Worm (Caenorhabditis elegans) whole organism, L3 larva: ENCODE measurements around the gene doxa-1.

Source experiments
- R02D3.7 ChIP-seq: fragments of 150-350 bp; optimal IDR thresholded peaks from 2 replicates; lab custom pipeline; 2014; ENCODE audit warnings: missing biosample characterization, missing genetic modification characterization
- ZK546.5 ChIP-seq: sonication (generic microtip); optimal IDR thresholded peaks from 2 replicates; lab custom pipeline; 2017; ENCODE audit warnings: missing biosample characterization, missing genetic modification characterization
- aly-2 ChIP-seq: fragments of 150-350 bp; optimal IDR thresholded peaks from 2 replicates; lab custom pipeline; 2014; ENCODE audit warnings: missing biosample characterization, missing genetic modification characterization
- ceh-16 ChIP-seq: sonication (generic microtip); optimal IDR thresholded peaks from 2 replicates; lab custom pipeline; 2017; ENCODE audit warnings: missing biosample characterization, missing genetic modification characterization
- ceh-28 ChIP-seq: fragments of 150-350 bp; optimal IDR thresholded peaks from 2 replicates; lab custom pipeline; 2014; ENCODE audit warnings: missing biosample characterization, missing genetic modification reagents, missing genetic modification characterization
- ceh-82 ChIP-seq: fragments of 150-350 bp; optimal IDR thresholded peaks from 2 replicates; lab custom pipeline; 2014; ENCODE audit warnings: missing biosample characterization, missing genetic modification characterization
- ceh-9 ChIP-seq: sonication (generic microtip); optimal IDR thresholded peaks from 2 replicates; lab custom pipeline; 2018; ENCODE audit warnings: missing biosample characterization, missing genetic modification characterization
- daf-12 ChIP-seq: fragments of 150-350 bp; optimal IDR thresholded peaks from 2 replicates; lab custom pipeline; 2014; ENCODE audit warnings: missing biosample characterization, missing genetic modification reagents, missing genetic modification characterization
- egl-27 ChIP-seq: sonication (generic microtip); optimal IDR thresholded peaks from 4 replicates; lab custom pipeline; 2017; ENCODE audit warnings: missing biosample characterization, missing genetic modification reagents, missing genetic modification characterization
- egl-5 ChIP-seq: fragments of 150-350 bp; optimal IDR thresholded peaks from 2 replicates; lab custom pipeline; 2017; ENCODE audit warnings: missing biosample characterization, missing genetic modification reagents, missing genetic modification characterization, inconsistent platforms
- elt-1 ChIP-seq: fragments of 150-350 bp; optimal IDR thresholded peaks from 2 replicates; lab custom pipeline; 2014; ENCODE audit warnings: missing biosample characterization, missing genetic modification characterization
- elt-2 ChIP-seq: sonication (generic microtip); optimal IDR thresholded peaks from 2 replicates; lab custom pipeline; 2016; ENCODE audit warnings: missing genetic modification reagents, mild to moderate bottlenecking, missing genetic modification characterization, missing compliant biosample characterization
- elt-3 ChIP-seq, 3 experiments: fragments of 150-350 bp in 1 of 3; sonication (generic microtip) in 2 of 3; optimal IDR thresholded peaks; 2 replicates in 2 of 3; 4 replicates in 1 of 3; lab custom pipeline; 2014 to 2017; ENCODE audit warnings: missing biosample characterization in 3 of 3, missing genetic modification characterization in 3 of 3
- eor-1 ChIP-seq, 2 experiments: fragments of 150-350 bp; optimal IDR thresholded peaks; 2 replicates each; lab custom pipeline; 2014 to 2018; ENCODE audit warnings: missing biosample characterization in 2 of 2, missing genetic modification characterization in 2 of 2
- fkh-10 ChIP-seq: sonication (generic microtip); optimal IDR thresholded peaks from 2 replicates; lab custom pipeline; 2017; ENCODE audit warnings: missing biosample characterization, missing genetic modification reagents, missing genetic modification characterization
- fkh-2 ChIP-seq: fragments of 150-350 bp; optimal IDR thresholded peaks from 2 replicates; lab custom pipeline; 2014; ENCODE audit warnings: missing biosample characterization, missing genetic modification reagents, missing genetic modification characterization
- hmg-11 ChIP-seq: sonication (generic microtip); optimal IDR thresholded peaks from 2 replicates; lab custom pipeline; 2016; ENCODE audit warnings: missing genetic modification characterization, missing compliant biosample characterization
- jun-1 ChIP-seq: fragments of 150-350 bp; optimal IDR thresholded peaks from 2 replicates; lab custom pipeline; 2014; ENCODE audit warnings: missing biosample characterization, missing genetic modification reagents, missing genetic modification characterization
- lin-39 ChIP-seq: fragments of 150-350 bp; optimal IDR thresholded peaks from 2 replicates; lab custom pipeline; 2018; ENCODE audit warnings: missing biosample characterization, missing genetic modification reagents, missing genetic modification characterization
- lsy-12 ChIP-seq: sonication (generic microtip); optimal IDR thresholded peaks from 2 replicates; lab custom pipeline; 2016; ENCODE audit warnings: mild to moderate bottlenecking, missing genetic modification characterization, missing compliant biosample characterization
- mml-1 ChIP-seq: fragments of 150-350 bp; sonication (generic microtip); optimal IDR thresholded peaks from 3 replicates; lab custom pipeline; 2014; ENCODE audit warnings: missing biosample characterization, missing genetic modification characterization
- nfya-1 ChIP-seq: sonication (generic microtip); optimal IDR thresholded peaks from 2 replicates; lab custom pipeline; 2017; ENCODE audit warnings: missing genetic modification characterization, mild to moderate bottlenecking, missing compliant biosample characterization, antibody characterized with exemption, moderate library complexity; ENCODE audit not compliant: insufficient read depth
- nhr-11 ChIP-seq: fragments of 150-350 bp; optimal IDR thresholded peaks from 2 replicates; lab custom pipeline; 2014; ENCODE audit warnings: missing biosample characterization, missing genetic modification characterization
- nhr-12 ChIP-seq: fragments of 150-350 bp; optimal IDR thresholded peaks from 2 replicates; lab custom pipeline; 2014; ENCODE audit warnings: missing biosample characterization, missing genetic modification characterization
- nhr-23 ChIP-seq: fragments of 150-350 bp; optimal IDR thresholded peaks from 2 replicates; lab custom pipeline; 2014; ENCODE audit warnings: missing biosample characterization, missing genetic modification reagents, missing genetic modification characterization
- nhr-237 ChIP-seq: fragments of 150-350 bp; optimal IDR thresholded peaks from 2 replicates; lab custom pipeline; 2014; ENCODE audit warnings: missing biosample characterization, missing genetic modification characterization
- nhr-25 ChIP-seq: sonication (generic microtip); optimal IDR thresholded peaks from 2 replicates; lab custom pipeline; 2017; ENCODE audit warnings: missing biosample characterization, missing genetic modification characterization
- nhr-28 ChIP-seq: fragments of 150-350 bp; optimal IDR thresholded peaks from 2 replicates; lab custom pipeline; 2014; ENCODE audit warnings: missing biosample characterization, missing genetic modification characterization
- nhr-67 ChIP-seq: fragments of 150-350 bp; optimal IDR thresholded peaks from 2 replicates; lab custom pipeline; 2014; ENCODE audit warnings: missing biosample characterization, missing genetic modification characterization
- nhr-76 ChIP-seq: fragments of 150-350 bp; sonication (generic microtip); optimal IDR thresholded peaks from 5 replicates; lab custom pipeline; 2014; ENCODE audit warnings: missing biosample characterization, missing genetic modification characterization
- pha-4 ChIP-seq: fragments of 150-350 bp; optimal IDR thresholded peaks from 2 replicates; lab custom pipeline; 2014; ENCODE audit warnings: missing biosample characterization, missing genetic modification reagents, missing genetic modification characterization
- pqm-1 ChIP-seq: fragments of 150-350 bp; optimal IDR thresholded peaks from 2 replicates; lab custom pipeline; 2017; ENCODE audit warnings: missing biosample characterization, missing genetic modification characterization, inconsistent platforms
- skn-1 ChIP-seq: fragments of 150-350 bp; optimal IDR thresholded peaks from 2 replicates; lab custom pipeline; 2014; ENCODE audit warnings: missing biosample characterization, missing genetic modification characterization
- tbx-2 ChIP-seq: sonication (generic microtip); optimal IDR thresholded peaks from 2 replicates; lab custom pipeline; 2016; ENCODE audit warnings: mild to moderate bottlenecking, missing genetic modification characterization, missing compliant biosample characterization
- unc-39 ChIP-seq: sonication (generic microtip); optimal IDR thresholded peaks from 4 replicates; lab custom pipeline; 2017; ENCODE audit warnings: missing biosample characterization, missing genetic modification characterization
- unc-62 ChIP-seq: fragments of 150-350 bp; sonication (generic microtip); optimal IDR thresholded peaks from 4 replicates; lab custom pipeline; 2014; ENCODE audit warnings: missing biosample characterization, missing genetic modification reagents, missing genetic modification characterization
- zag-1 ChIP-seq: fragments of 150-350 bp; optimal IDR thresholded peaks from 2 replicates; lab custom pipeline; 2014; ENCODE audit warnings: missing biosample characterization, missing genetic modification characterization
- ztf-11 ChIP-seq: fragments of 150-350 bp; optimal IDR thresholded peaks from 2 replicates; lab custom pipeline; 2014; ENCODE audit warnings: missing biosample characterization, missing genetic modification characterization

Gene doxa-1

DNA sequence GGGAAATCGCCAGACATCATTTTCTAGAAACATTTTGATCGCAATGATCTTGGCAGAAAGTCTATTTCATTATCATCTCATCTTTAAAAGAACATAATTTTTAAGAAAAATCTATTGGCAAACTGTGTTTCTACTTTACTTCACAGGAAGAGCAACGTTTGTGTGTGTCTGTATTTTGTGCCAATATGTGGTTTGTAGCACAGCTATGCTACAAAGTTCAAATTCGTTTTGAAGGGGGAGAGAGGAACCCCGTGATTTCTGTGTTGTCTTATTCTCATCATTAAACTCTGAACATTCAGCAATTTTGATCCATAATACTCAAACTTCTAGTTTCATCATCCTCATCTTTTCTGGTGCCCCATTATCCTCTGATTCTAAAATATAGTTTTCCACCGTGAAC is 29.2 kb upstream of the doxa-1 start:
- no peak for TF ChIP-seq fkh-2 (tag; lab: Kevin White, UChicago)

DNA sequence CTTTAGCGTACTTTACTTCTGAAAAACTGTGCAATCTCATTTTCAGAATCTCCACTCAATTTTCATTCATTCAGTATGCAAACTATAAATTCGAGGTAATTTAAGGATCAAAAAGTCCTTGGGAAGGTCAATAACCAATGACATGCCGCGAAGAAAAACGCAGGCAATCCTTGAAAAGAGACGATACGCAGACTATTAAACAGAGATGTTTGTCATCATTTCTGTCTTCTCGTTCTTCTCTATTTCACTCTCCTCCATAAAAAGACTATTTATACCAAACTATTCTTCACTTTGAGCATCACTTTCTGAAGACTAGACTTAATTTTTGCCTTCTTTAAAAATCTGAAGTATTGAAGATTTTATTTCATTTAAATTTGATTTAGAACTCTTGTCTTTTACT is 28.8 kb upstream of the doxa-1 start, which contains the start of gene C02D5.4:
C02D5.4 (plus strand) TSS at position 41 of the 400 bp plus-strand sequence.
- TF ChIP-seq lin-39 (no peak), elt-2 (tag; lab: Kevin White, UChicago) (peak; percentile 22), tbx-2 (tag; lab: Kevin White, UChicago) (no peak), fkh-10 (GFP tag; lab: Kevin White, UChicago) (no peak), nhr-237 (tag; lab: Kevin White, UChicago) (no peak), hmg-11 (tag; lab: Kevin White, UChicago) (no peak), unc-39 (tag; lab: Kevin White, UChicago) (no peak), egl-27 (tag; lab: Kevin White, UChicago) (no peak), skn-1 (tag; lab: Kevin White, UChicago) (peak; percentile 99), ztf-11 (tag; lab: Kevin White, UChicago) (no peak), nhr-67 (tag; lab: Kevin White, UChicago) (no peak), jun-1 (tag; lab: Kevin White, UChicago) (no peak), nhr-23 (tag; lab: Kevin White, UChicago) (no peak), mml-1 (tag; lab: Kevin White, UChicago) (no peak), lsy-12 (tag; lab: Kevin White, UChicago) (no peak), R02D3.7 (tag; lab: Kevin White, UChicago) (no peak), nhr-25 (tag; lab: Kevin White, UChicago) (peak; percentile 6), aly-2 (no peak), elt-3 (tag; optimal IDR thresholded peaks at IDR 0.05; lab: Kevin White, UChicago) (no peak), unc-62 (GFP tag; lab: Kevin White, UChicago) (no peak), pha-4 (tag; lab: Kevin White, UChicago) (peak; percentile 57), nhr-76 (tag; lab: Kevin White, UChicago) (no peak), ceh-28 (no peak), pqm-1 (peak; percentile 52), nfya-1 (tag; lab: Kevin White, UChicago) (peak; percentile 27), daf-12 (tag; lab: Kevin White, UChicago) (no peak), ceh-9 (tag; lab: Kevin White, UChicago) (no peak), elt-1 (tag; lab: Kevin White, UChicago) (no peak), ceh-82 (tag; lab: Kevin White, UChicago) (no peak), zag-1 (tag; lab: Kevin White, UChicago) (no peak), ZK546.5 (no peak)

DNA sequence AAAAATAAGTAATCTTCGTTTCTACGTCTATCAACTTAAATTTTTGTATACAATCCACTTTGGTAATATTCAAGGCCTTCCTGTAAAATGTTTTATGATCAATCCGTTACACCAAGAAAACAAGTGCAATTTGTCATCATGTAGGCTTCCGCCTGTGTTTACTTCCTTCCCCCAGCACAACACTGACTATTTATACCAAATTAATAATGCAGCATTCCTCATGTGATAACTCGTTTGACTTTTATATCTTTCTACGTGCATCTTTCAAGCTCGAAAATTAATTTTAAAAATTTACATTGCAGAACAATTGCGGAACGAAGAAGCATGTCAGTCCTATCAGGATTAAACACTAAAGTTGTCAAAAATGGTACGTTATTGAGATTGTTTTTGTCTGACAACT is 26.4 kb upstream of the doxa-1 start, which contains the start of gene gsto-2:
gsto-2 (plus strand) TSS at position 301 of the 400 bp plus-strand sequence.
- no peak for TF ChIP-seq elt-3 (tag; optimal IDR thresholded peaks at IDR 0.05; lab: Kevin White, UChicago)
- no peak for TF ChIP-seq nhr-12 (tag; lab: Kevin White, UChicago)
- no peak for TF ChIP-seq tbx-2 (tag; lab: Kevin White, UChicago)
- no peak for TF ChIP-seq fkh-10 (GFP tag; lab: Kevin White, UChicago)
- no peak for TF ChIP-seq ceh-9 (tag; lab: Kevin White, UChicago)
- TF ChIP-seq zag-1 (tag; lab: Kevin White, UChicago): no peak
- TF ChIP-seq nhr-28 (tag; lab: Kevin White, UChicago): no peak
- no peak for TF ChIP-seq ztf-11 (tag; lab: Kevin White, UChicago)
- no peak for TF ChIP-seq egl-5 (tag; lab: Kevin White, UChicago)
- TF ChIP-seq nhr-11: no peak
- TF ChIP-seq nhr-237 (tag; lab: Kevin White, UChicago): no peak
- no peak for TF ChIP-seq daf-12 (tag; lab: Kevin White, UChicago)
- no peak for TF ChIP-seq mml-1 (tag; lab: Kevin White, UChicago)
- TF ChIP-seq nfya-1 (tag; lab: Kevin White, UChicago): no peak
- TF ChIP-seq ceh-16 (tag; lab: Kevin White, UChicago): no peak
- no peak for TF ChIP-seq aly-2
- TF ChIP-seq eor-1 (tag; optimal IDR thresholded peaks at IDR 0.05; lab: Kevin White, UChicago): no peak
- no peak for TF ChIP-seq nhr-67 (tag; lab: Kevin White, UChicago)
- TF ChIP-seq, all 47 proteins: peak for 0
